Worm (Caenorhabditis elegans): ENCODE data around the gene EGAP1.1.

EGAP1.1 gene

ce11 chrIII:5953913-5954290 lies 16.9 kb upstream of the EGAP1.1 start:
- TF ChIP-seq crh-2 (tag; optimal IDR thresholded peaks at IDR 0.05) (no peak), ceh-16 (tag; optimal IDR thresholded peaks at IDR 0.05) (no peak), mdl-1 (tag; optimal IDR thresholded peaks at IDR 0.05) (no peak), nhr-21 (tag; optimal IDR thresholded peaks at IDR 0.05) (no peak), nhr-25 (tag; optimal IDR thresholded peaks at IDR 0.05) (no peak), nhr-12 (tag; optimal IDR thresholded peaks at IDR 0.05) (no peak), mab-5 (tag; optimal IDR thresholded peaks at IDR 0.05) (no peak), lsy-2 (tag; optimal IDR thresholded peaks at IDR 0.05) (no peak), nhr-10 (tag; optimal IDR thresholded peaks at IDR 0.05) (no peak), gmeb-1 (tag; optimal IDR thresholded peaks at IDR 0.05) (no peak), unc-39 (tag; optimal IDR thresholded peaks at IDR 0.05) (no peak), lin-39 (tag; optimal IDR thresholded peaks at IDR 0.05) (no peak), nhr-6 (tag; optimal IDR thresholded peaks at IDR 0.05) (no peak), egl-27 (tag; optimal IDR thresholded peaks at IDR 0.05) (no peak), ztf-11 (tag; optimal IDR thresholded peaks at IDR 0.05) (no peak), peb-1 (tag; optimal IDR thresholded peaks at IDR 0.05) (no peak)

- no peak for TF ChIP-seq fos-1 (tag; optimal IDR thresholded peaks at IDR 0.05)
- TF ChIP-seq unc-39 (tag; optimal IDR thresholded peaks at IDR 0.05) = no peak
- TF ChIP-seq skn-1 (tag; optimal IDR thresholded peaks at IDR 0.05) = no peak
- TF ChIP-seq nhr-6 (tag; optimal IDR thresholded peaks at IDR 0.05) = no peak
- TF ChIP-seq peb-1 (tag; optimal IDR thresholded peaks at IDR 0.05) = no peak
- peak; percentile 16 for TF ChIP-seq blmp-1 (tag; optimal IDR thresholded peaks at IDR 0.05; ENCODE audit: insufficient read depth)
- TF ChIP-seq ztf-1 (GFP tag; conservative IDR thresholded peaks at IDR 0.05) = no peak
- TF ChIP-seq unc-62 (GFP tag; optimal IDR thresholded peaks at IDR 0.05) = no peak
- no peak for TF ChIP-seq egl-27 (tag; optimal IDR thresholded peaks at IDR 0.05)
- no peak for TF ChIP-seq lsy-2 (tag; optimal IDR thresholded peaks at IDR 0.05)
- TF ChIP-seq dmd-4 (tag; optimal IDR thresholded peaks at IDR 0.05) = no peak
- TF ChIP-seq ceh-16 (tag; optimal IDR thresholded peaks at IDR 0.05) = no peak
- TF ChIP-seq F13H6.1 (tag; optimal IDR thresholded peaks at IDR 0.05) = no peak
- TF ChIP-seq nhr-129 (tag; optimal IDR thresholded peaks at IDR 0.05) = no peak
- no peak for TF ChIP-seq ceh-82 (tag; optimal IDR thresholded peaks at IDR 0.05)
- TF ChIP-seq nhr-25 (tag; optimal IDR thresholded peaks at IDR 0.05) = peak; percentile 68
- no peak for TF ChIP-seq nhr-12 (tag; optimal IDR thresholded peaks at IDR 0.05)
- TF ChIP-seq crh-2 (tag; optimal IDR thresholded peaks at IDR 0.05) = no peak
- TF ChIP-seq ztf-4 (tag; optimal IDR thresholded peaks at IDR 0.05) = peak; percentile 70
Observed at ce11 chrIII:5953041-5953912, 16.3 kb upstream of the EGAP1.1 start.

- TF ChIP-seq nhr-129 (tag; optimal IDR thresholded peaks at IDR 0.05) = peak; percentile 60
- no peak for TF ChIP-seq sem-4 (tag; optimal IDR thresholded peaks at IDR 0.05)
- TF ChIP-seq nhr-77 (tag; optimal IDR thresholded peaks at IDR 0.05) = no peak
- peak; percentile 69 for TF ChIP-seq sma-3 (GFP tag; optimal IDR thresholded peaks at IDR 0.05)
- TF ChIP-seq mbf-1 (tag; optimal IDR thresholded peaks at IDR 0.05) = no peak
- TF ChIP-seq mdl-1 (tag; optimal IDR thresholded peaks at IDR 0.05) = peak; percentile 12 to 43
- no peak for TF ChIP-seq ceh-16 (tag; optimal IDR thresholded peaks at IDR 0.05)
- TF ChIP-seq ztf-11 (tag; optimal IDR thresholded peaks at IDR 0.05) = no peak
- TF ChIP-seq lsy-2 (tag; optimal IDR thresholded peaks at IDR 0.05) = peak in 1 of 2 experiments; percentile 38
- no peak for TF ChIP-seq unc-55 (GFP tag; optimal IDR thresholded peaks at IDR 0.05)
- peak; percentile 12 for TF ChIP-seq fos-1 (tag; optimal IDR thresholded peaks at IDR 0.05)
- no peak for TF ChIP-seq ama-1 (optimal IDR thresholded peaks at IDR 0.05)
- TF ChIP-seq aly-2 (tag; optimal IDR thresholded peaks at IDR 0.05) = no peak
- TF ChIP-seq Y55F3AM.14 (GFP tag; optimal IDR thresholded peaks at IDR 0.05) = no peak
- no peak for TF ChIP-seq dmd-4 (tag; optimal IDR thresholded peaks at IDR 0.05)
- no peak for TF ChIP-seq elt-1 (tag; optimal IDR thresholded peaks at IDR 0.05)
- peak; percentile 57 for TF ChIP-seq nhr-6 (tag; optimal IDR thresholded peaks at IDR 0.05)
- TF ChIP-seq crh-2 (tag; optimal IDR thresholded peaks at IDR 0.05) = peak; percentile 25
- TF ChIP-seq ZK546.5 (tag; optimal IDR thresholded peaks at IDR 0.05) = no peak
- no peak for TF ChIP-seq unc-62 (GFP tag; optimal IDR thresholded peaks at IDR 0.05)
- TF ChIP-seq nhr-25 (tag; optimal IDR thresholded peaks at IDR 0.05) = peak; percentile 83
- no peak for TF ChIP-seq nhr-11 (tag; optimal IDR thresholded peaks at IDR 0.05)
- no peak for TF ChIP-seq snpc-4 (tag; optimal IDR thresholded peaks at IDR 0.05)
- no peak for TF ChIP-seq gmeb-1 (tag; optimal IDR thresholded peaks at IDR 0.05)
- peak; percentile 18 for TF ChIP-seq blmp-1 (tag; optimal IDR thresholded peaks at IDR 0.05; ENCODE audit: insufficient read depth)
- peak; percentile 77 for TF ChIP-seq sma-9 (GFP tag; optimal IDR thresholded peaks at IDR 0.05)
- TF ChIP-seq sma-9 (tag; optimal IDR thresholded peaks at IDR 0.05) = no peak
Observed at ce11 chrIII:5951589-5952378, 14.8 kb upstream of the EGAP1.1 start.
